Fruit fly (Drosophila melanogaster): ENCODE measurements around the gene lbe.

Gene lbe

DNA sequence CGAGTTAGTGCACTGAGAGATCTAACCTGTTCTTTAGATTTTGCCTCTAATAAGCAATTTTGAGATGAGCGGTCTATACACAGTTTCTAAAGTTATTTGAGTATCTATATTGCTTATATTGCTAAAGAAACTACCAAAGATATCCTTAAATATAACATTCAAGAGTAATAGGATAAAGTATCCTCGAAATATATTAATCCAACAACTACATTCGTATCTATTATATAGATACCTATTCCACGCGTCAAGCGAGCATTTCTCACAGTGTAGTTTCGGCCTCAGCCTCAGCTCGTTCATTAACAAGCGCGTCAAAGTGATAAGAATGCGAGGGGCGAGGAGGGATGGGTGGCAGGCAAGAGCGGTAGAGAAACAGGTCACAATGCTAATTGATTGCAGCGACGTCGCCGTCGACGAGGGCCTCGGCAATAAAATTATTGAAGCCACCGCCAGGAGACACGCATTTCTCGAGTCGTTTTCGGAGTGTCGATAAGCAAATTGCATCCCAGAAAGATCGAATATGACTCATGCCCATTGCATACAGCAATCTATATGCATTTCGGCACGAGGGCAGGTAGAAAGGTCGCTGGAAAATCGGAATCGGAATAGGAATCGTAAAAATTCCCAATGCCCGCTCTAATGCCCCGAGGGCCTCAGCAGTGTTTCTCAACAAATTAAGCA is 47.4 kb upstream of the lbe start (continued):
- peak; percentile 21 for TF ChIP-seq Hr4 (GFP tag; optimal IDR thresholded peaks at IDR 0.05)
- TF ChIP-seq cyc (GFP tag; optimal IDR thresholded peaks at IDR 0.05), result peak; percentile 66
- peak; percentile 4 for TF ChIP-seq CG11762 (GFP tag; optimal IDR thresholded peaks at IDR 0.05; ENCODE audit: insufficient read depth)
- peak; percentile 69 for TF ChIP-seq lz (GFP tag; optimal IDR thresholded peaks at IDR 0.05)
- peak; percentile 71 for TF ChIP-seq Met (GFP tag; optimal IDR thresholded peaks at IDR 0.05)
- TF ChIP-seq CG3919 (GFP tag; optimal IDR thresholded peaks at IDR 0.05), result peak; percentile 44
- peak; percentile 68 for TF ChIP-seq esn (GFP tag; optimal IDR thresholded peaks at IDR 0.05)
- peak; percentile 1 for TF ChIP-seq CG4318 (GFP tag; optimal IDR thresholded peaks at IDR 0.05)
- TF ChIP-seq fd59A (GFP tag; optimal IDR thresholded peaks at IDR 0.05), result peak; percentile 55
- peak; percentile 58 for TF ChIP-seq Sox102F (GFP tag; optimal IDR thresholded peaks at IDR 0.05)
- TF ChIP-seq CG6163 (GFP tag; IDR thresholded peaks at IDR 0.05), result no peak
- peak; percentile 52 for TF ChIP-seq OdsH (GFP tag; optimal IDR thresholded peaks at IDR 0.05)
- peak; percentile 20 for TF ChIP-seq CG7368 (GFP tag; optimal IDR thresholded peaks at IDR 0.05)
- TF ChIP-seq CG11902 (GFP tag; optimal IDR thresholded peaks at IDR 0.05), result peak; percentile 60
- TF ChIP-seq CG34406 (GFP tag; optimal IDR thresholded peaks at IDR 0.05), result peak; percentile 48

DNA sequence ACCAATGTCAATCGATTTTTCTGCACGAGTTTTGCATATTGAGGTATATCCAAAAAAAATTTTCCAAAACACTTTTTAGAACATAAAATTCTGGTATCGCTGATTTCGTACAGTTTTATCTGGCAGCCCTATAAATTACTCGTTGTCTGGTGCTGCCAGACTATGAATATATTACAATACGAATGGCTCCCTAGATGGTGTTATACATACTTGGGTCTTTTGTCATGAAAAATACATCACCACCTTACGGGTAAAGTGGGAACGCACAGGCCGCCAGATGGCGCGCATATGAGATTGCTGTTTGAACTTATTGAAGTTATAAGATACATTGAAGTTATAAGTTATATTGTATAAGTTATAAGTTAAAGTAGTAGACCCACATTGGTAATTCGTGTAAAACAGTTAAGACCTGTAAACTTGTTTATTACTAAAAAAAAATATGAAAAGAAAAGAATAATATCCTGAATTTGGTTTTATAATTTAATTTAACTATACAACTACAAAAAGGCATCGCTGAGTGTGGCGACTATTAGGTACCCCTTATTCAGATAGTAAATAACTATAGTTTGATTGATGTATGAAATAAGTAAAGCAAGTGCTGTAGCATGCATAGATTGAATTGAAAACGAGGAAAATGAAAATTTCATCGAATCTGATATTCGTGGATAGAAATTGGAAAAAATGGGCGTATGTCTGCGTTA is 41.5 kb upstream of the lbe start:
- TF ChIP-seq Gug (GFP tag; IDR thresholded peaks at IDR 0.05), result no peak
- TF ChIP-seq CG3032 (tag; optimal IDR thresholded peaks at IDR 0.05), result no peak
- peak; percentile 62 for TF ChIP-seq CG31627 (GFP tag; optimal IDR thresholded peaks at IDR 0.05)
- TF ChIP-seq Blimp-1 (GFP tag; optimal IDR thresholded peaks at IDR 0.05), result no peak
- no peak for TF ChIP-seq CG6854 (GFP tag; optimal IDR thresholded peaks at IDR 0.05)
- TF ChIP-seq salr (GFP tag; optimal IDR thresholded peaks at IDR 0.05), result peak in 1 of 2 experiments; percentile 22
- TF ChIP-seq Hr38 (GFP tag; optimal IDR thresholded peaks at IDR 0.05), result no peak
- peak; percentile 27 for TF ChIP-seq OdsH (GFP tag; optimal IDR thresholded peaks at IDR 0.05)
- no peak for TF ChIP-seq Sox102F (GFP tag; optimal IDR thresholded peaks at IDR 0.05)
- TF ChIP-seq topi (GFP tag; optimal IDR thresholded peaks at IDR 0.05), result no peak
- TF ChIP-seq fkh (GFP tag; optimal IDR thresholded peaks at IDR 0.05), result no peak
- no peak for TF ChIP-seq CG6792 (GFP tag; optimal IDR thresholded peaks at IDR 0.05)
- TF ChIP-seq ss (GFP tag; optimal IDR thresholded peaks at IDR 0.05), result no peak
- TF ChIP-seq Eip75B (GFP tag; optimal IDR thresholded peaks at IDR 0.05), result no peak
- no peak for TF ChIP-seq CG6808 (GFP tag; optimal IDR thresholded peaks at IDR 0.05)
- TF ChIP-seq CG15336 (GFP tag; IDR thresholded peaks at IDR 0.05), result no peak
- TF ChIP-seq cyc (GFP tag; optimal IDR thresholded peaks at IDR 0.05), result peak; percentile 55
- peak; percentile 60 for TF ChIP-seq esn (GFP tag; optimal IDR thresholded peaks at IDR 0.05)
- TF ChIP-seq CG6163 (GFP tag; IDR thresholded peaks at IDR 0.05), result no peak
- no peak for TF ChIP-seq dac (GFP tag; optimal IDR thresholded peaks at IDR 0.05)
- TF ChIP-seq CG8119 (GFP tag; IDR thresholded peaks at IDR 0.05), result no peak
- no peak for TF ChIP-seq CG11294 (GFP tag; IDR thresholded peaks at IDR 0.05)
- TF ChIP-seq lz (GFP tag; optimal IDR thresholded peaks at IDR 0.05), result peak; percentile 57
- no peak for TF ChIP-seq CG10669 (GFP tag; optimal IDR thresholded peaks at IDR 0.05)
- TF ChIP-seq Eip93F (GFP tag; optimal IDR thresholded peaks at IDR 0.05), result no peak
- no peak for TF ChIP-seq CG11902 (GFP tag; optimal IDR thresholded peaks at IDR 0.05)
- TF ChIP-seq Met (GFP tag; optimal IDR thresholded peaks at IDR 0.05), result no peak
- TF ChIP-seq eg (GFP tag; IDR thresholded peaks at IDR 0.05), result no peak
- TF ChIP-seq Hr4 (GFP tag; optimal IDR thresholded peaks at IDR 0.05), result peak; percentile 25
- TF ChIP-seq net (GFP tag; optimal IDR thresholded peaks at IDR 0.05), result no peak
- peak; percentile 21 for TF ChIP-seq Smox (GFP tag; optimal IDR thresholded peaks at IDR 0.05)
- no peak for TF ChIP-seq fd85E (GFP tag; optimal IDR thresholded peaks at IDR 0.05)
- TF ChIP-seq CG4318 (GFP tag; optimal IDR thresholded peaks at IDR 0.05), result no peak
- no peak for TF ChIP-seq vri (GFP tag; optimal IDR thresholded peaks at IDR 0.05)
- no peak for TF ChIP-seq spab (GFP tag; optimal IDR thresholded peaks at IDR 0.05)
- peak; percentile 54 for TF ChIP-seq pdm3 (GFP tag; optimal IDR thresholded peaks at IDR 0.05)
- no peak for TF ChIP-seq CG6276 (GFP tag; optimal IDR thresholded peaks at IDR 0.05)
- TF ChIP-seq Hr39 (GFP tag; optimal IDR thresholded peaks at IDR 0.05), result peak; percentile 49
- TF ChIP-seq CG8632 (GFP tag; optimal IDR thresholded peaks at IDR 0.05), result no peak
- TF ChIP-seq CG16779 (tag; optimal IDR thresholded peaks at IDR 0.05), result no peak
- no peak for TF ChIP-seq CG11762 (GFP tag; optimal IDR thresholded peaks at IDR 0.05; ENCODE audit: insufficient read depth)
- TF ChIP-seq CG3919 (GFP tag; optimal IDR thresholded peaks at IDR 0.05), result peak; percentile 40
- no peak for TF ChIP-seq Lpt (GFP tag; optimal IDR thresholded peaks at IDR 0.05)

Measured in whole organism, prepupa.